Fruit fly (Drosophila melanogaster) whole organism, pupa: ENCODE measurements around the gene CarT.

ENCODE experiments used
- CG14655 ChIP-seq: fragments of 200-800 bp; sonication (Bioruptor generic); optimal IDR thresholded peaks from 3 replicates; lab custom pipeline; 2017; ENCODE audit warnings: mild to moderate bottlenecking, missing biosample characterization, missing genetic modification reagents, missing genetic modification characterization
- CG17806 ChIP-seq: fragments of 200-800 bp; sonication (Bioruptor generic); optimal IDR thresholded peaks from 2 replicates; lab custom pipeline; 2018; ENCODE audit warnings: missing biosample characterization, mild to moderate bottlenecking, missing genetic modification characterization, moderate library complexity
- CG34367 ChIP-seq: fragments of 200-800 bp; sonication (Bioruptor generic); optimal IDR thresholded peaks from 2 replicates; lab custom pipeline; 2018; ENCODE audit warnings: missing biosample characterization, mild to moderate bottlenecking, missing genetic modification characterization
- CG4496 ChIP-seq: fragments of 200-800 bp; sonication (Bioruptor generic); IDR thresholded peaks from 3 replicates; pipeline ENCODE4 v1.3.6; 2022; ENCODE audit warnings: missing biosample characterization, missing genetic modification characterization
- CG8159 ChIP-seq: fragments of 200-800 bp; sonication (Bioruptor generic); optimal IDR thresholded peaks from 3 replicates; lab custom pipeline; 2018; ENCODE audit warnings: missing biosample characterization, mild to moderate bottlenecking, missing genetic modification characterization, moderate library complexity
- CG8301 ChIP-seq: fragments of 200-800 bp; sonication (Bioruptor generic); optimal IDR thresholded peaks from 2 replicates; lab custom pipeline; 2018; ENCODE audit warnings: missing biosample characterization, mild to moderate bottlenecking, missing genetic modification characterization
- D1 ChIP-seq: fragments of 200-800 bp; sonication (Bioruptor generic); optimal IDR thresholded peaks from 2 replicates; lab custom pipeline; 2018; ENCODE audit warnings: missing biosample characterization, mild to moderate bottlenecking, missing genetic modification characterization, moderate library complexity
- Ets98B ChIP-seq: fragments of 200-800 bp; sonication (Bioruptor generic); IDR thresholded peaks from 2 replicates; pipeline ENCODE4 v1.3.6; 2022; ENCODE audit warnings: missing biosample characterization, missing genetic modification characterization
- Pif1A ChIP-seq: fragments of 200-800 bp; sonication (Bioruptor generic); optimal IDR thresholded peaks from 3 replicates; lab custom pipeline; 2016; ENCODE audit warnings: missing biosample characterization, missing genetic modification characterization
- Pif1B ChIP-seq: fragments of 200-800 bp; sonication (Bioruptor generic); optimal IDR thresholded peaks from 3 replicates; lab custom pipeline; 2016; ENCODE audit warnings: missing biosample characterization, missing genetic modification characterization
- fd96Ca ChIP-seq: fragments of 200-800 bp; sonication (Bioruptor generic); IDR thresholded peaks from 3 replicates; pipeline ENCODE4 v1.3.6; 2022; ENCODE audit warnings: missing biosample characterization, missing genetic modification characterization
- gl ChIP-seq: fragments of 200-800 bp; sonication (Bioruptor generic); optimal IDR thresholded peaks from 2 replicates; lab custom pipeline; 2018; ENCODE audit warnings: missing biosample characterization, mild to moderate bottlenecking, missing genetic modification characterization
- rn ChIP-seq: fragments of 200-800 bp; sonication (Bioruptor generic); IDR thresholded peaks from 2 replicates; pipeline ENCODE4 v1.3.6; 2022; ENCODE audit warnings: missing biosample characterization, missing genetic modification characterization

- TF ChIP-seq Pif1B (GFP tag; lab: Kevin White, UChicago) (no peak), CG14655 (no peak), Pif1A (no peak), CG8159 (no peak), rn (GFP tag; lab: Robert Waterston, UW) (no peak), gl (tag; lab: Kevin White, UChicago) (no peak), CG8301 (no peak), fd96Ca (GFP tag; lab: Robert Waterston, UW) (no peak), CG34367 (tag; lab: Kevin White, UChicago) (no peak), CG4496 (GFP tag; lab: Robert Waterston, UW) (no peak), Ets98B (no peak), CG17806 (no peak), D1 (tag; lab: Kevin White, UChicago) (no peak)
These were observed 38.5 kb upstream of the CarT start for dm6 chr2L:20768568-20769071.
